Worm (Caenorhabditis elegans) whole organism, L4/young adult: ENCODE measurements around the gene Y53F4B.12.

Source experiments
- W03F9.2 ChIP-seq: fragments of 150-350 bp; optimal IDR thresholded peaks from 2 replicates; lab custom pipeline; 2014; ENCODE audit warnings: missing biosample characterization, missing genetic modification characterization
- dao-5 ChIP-seq: sonication (generic microtip); optimal IDR thresholded peaks from 2 replicates; lab custom pipeline; 2016; ENCODE audit warnings: missing genotype, missing genetic modification characterization, moderate library complexity, missing compliant biosample characterization
- him-1 ChIP-seq: sonication (generic microtip); optimal IDR thresholded peaks from 2 replicates; lab custom pipeline; 2016; ENCODE audit warnings: missing genotype, missing genetic modification reagents, missing genetic modification characterization, missing compliant biosample characterization

DNA sequence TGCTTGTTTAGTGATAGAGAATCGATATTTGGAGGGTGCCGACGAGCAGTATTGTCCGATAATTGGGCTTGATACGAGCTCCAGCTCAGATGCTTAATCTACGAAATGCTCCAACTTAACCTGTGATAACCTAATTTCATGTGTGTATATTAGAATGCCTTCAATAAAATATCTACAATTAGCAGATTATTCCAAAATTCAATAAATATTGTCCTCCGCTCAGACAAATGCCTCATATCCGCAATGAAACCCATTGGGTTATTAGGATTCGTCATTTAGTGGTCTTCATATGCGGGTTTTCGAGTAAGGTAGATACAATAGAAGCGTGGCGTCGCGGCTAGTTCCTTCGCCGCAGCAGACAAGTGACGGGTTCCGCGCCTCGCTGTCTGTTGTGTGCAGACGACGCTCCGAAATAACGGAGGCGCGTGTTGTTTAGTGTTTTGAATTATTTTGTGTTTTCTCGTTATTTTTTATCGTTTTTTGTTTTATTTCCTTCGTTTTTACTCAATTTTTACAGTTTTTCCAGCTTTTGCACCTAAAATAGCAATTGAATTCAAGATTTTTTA is 6.7 kb downstream of the Y53F4B.12 start, which contains the start of gene cmtr-1:
- TF ChIP-seq him-1 (tag; lab: Kevin White, UChicago): peak; percentile 96
- peak; percentile 96 for TF ChIP-seq W03F9.2 (tag; lab: Kevin White, UChicago)
- TF ChIP-seq dao-5 (tag; lab: Kevin White, UChicago): peak; percentile 76
